Fruit fly (Drosophila melanogaster): ENCODE results near the gene Drsl6.

The Drsl6 gene

DNA sequence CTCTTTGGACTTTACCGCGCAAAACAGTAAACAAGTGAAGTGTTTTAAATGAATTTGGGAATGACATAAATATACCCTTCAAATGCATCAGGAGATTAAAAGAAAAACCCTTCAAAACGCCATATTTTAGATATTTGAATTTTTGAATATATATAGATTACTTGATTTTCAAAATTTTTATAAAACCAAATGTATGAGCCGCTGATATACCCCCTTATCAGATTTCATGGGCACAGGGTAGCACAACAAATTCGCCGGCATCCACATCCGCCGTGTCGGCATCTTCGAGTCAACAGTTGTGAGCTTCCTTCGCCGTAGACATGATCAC lies 41.7 kb upstream of the Drsl6 start, which contains the start of gene Ids (continued):
- peak; percentile 45 for TF ChIP-seq CG12942 (GFP tag; optimal IDR thresholded peaks at IDR 0.05)
- peak; percentile 41 for TF ChIP-seq HmgZ (tag; optimal IDR thresholded peaks at IDR 0.05)
- peak; percentile 64 for TF ChIP-seq CG7556 (GFP tag; optimal IDR thresholded peaks at IDR 0.05)
- peak; percentile 67; the same call in 1 of the 3 replicates for TF ChIP-seq CG34422 (GFP tag; IDR thresholded peaks at IDR 0.05)
- peak; percentile 86 for TF ChIP-seq vvl (GFP tag; IDR thresholded peaks at IDR 0.05)
- TF ChIP-seq CG6689 (GFP tag; IDR thresholded peaks at IDR 0.05) = peak; percentile 84
- no peak for TF ChIP-seq Six4 (GFP tag; optimal IDR thresholded peaks at IDR 0.05)
- peak; percentile 80 for TF ChIP-seq seq (GFP tag; IDR thresholded peaks at IDR 0.05)
- peak; percentile 23 for TF ChIP-seq slp2 (GFP tag; optimal IDR thresholded peaks at IDR 0.05)
- peak; percentile 68 for TF ChIP-seq CG8924 (tag; optimal IDR thresholded peaks at IDR 0.05)
- peak; percentile 47 for TF ChIP-seq CG1602 (GFP tag; optimal IDR thresholded peaks at IDR 0.05)
- peak; percentile 6 for TF ChIP-seq Max (GFP tag; optimal IDR thresholded peaks at IDR 0.05)
- no peak for TF ChIP-seq pan (optimal IDR thresholded peaks at IDR 0.05)
- TF ChIP-seq pan (GFP tag; optimal IDR thresholded peaks at IDR 0.05 in 1 of 2, IDR thresholded peaks at IDR 0.05 in 1 of 2) = peak in 1 of 2 experiments; percentile 82
- TF ChIP-seq CG11093 (GFP tag; IDR thresholded peaks at IDR 0.05) = peak; percentile 63
- TF ChIP-seq Ets65A (GFP tag) = peak; percentile 92
- TF ChIP-seq bowl (GFP tag; IDR thresholded peaks at IDR 0.05) = no peak
- peak; percentile 53; the same call in 1 of the 2 replicates for TF ChIP-seq wor (GFP tag; IDR thresholded peaks at IDR 0.05)
- TF ChIP-seq CG13894 (tag; optimal IDR thresholded peaks at IDR 0.05) = no peak
- peak; percentile 61; the same call in 1 of the 3 replicates for TF ChIP-seq gce (GFP tag; IDR thresholded peaks at IDR 0.05)
- TF ChIP-seq knrl (GFP tag; IDR thresholded peaks at IDR 0.05; ENCODE audit: partially characterized antibody) = no peak
- peak; percentile 23 for TF ChIP-seq trem (tag; optimal IDR thresholded peaks at IDR 0.05)
- peak; percentile 81; the same call in 2 of the 3 replicates for TF ChIP-seq tgo (GFP tag; IDR thresholded peaks at IDR 0.05)
- TF ChIP-seq Myb (GFP tag; optimal IDR thresholded peaks at IDR 0.05) = no peak
- TF ChIP-seq CG10959 (GFP tag; IDR thresholded peaks at IDR 0.05) = no peak
- TF ChIP-seq CG2889 (GFP tag; IDR thresholded peaks at IDR 0.05) = 0 out of 3 replicates have a peak, but pooled peaks have one; percentile 55
- TF ChIP-seq Sin3A (optimal IDR thresholded peaks at IDR 0.05) = no peak
- peak; percentile 64 for TF ChIP-seq CG43689 (GFP tag; IDR thresholded peaks at IDR 0.05)
- peak in 1 of 2 experiments; percentile 75 for TF ChIP-seq Hr51 (GFP tag; optimal IDR thresholded peaks at IDR 0.05)
- peak; percentile 89 for TF ChIP-seq D19B (GFP tag; optimal IDR thresholded peaks at IDR 0.05)
- TF ChIP-seq toy (GFP tag; IDR thresholded peaks at IDR 0.05) = no peak
- peak; percentile 50 for TF ChIP-seq gro (GFP tag; optimal IDR thresholded peaks at IDR 0.05)
- no peak for TF ChIP-seq Sry-δ (GFP tag; optimal IDR thresholded peaks at IDR 0.05)
- TF ChIP-seq zfh1 (GFP tag; IDR thresholded peaks at IDR 0.05) = peak; percentile 87
- peak; percentile 13 for TF ChIP-seq Ets97D (GFP tag; optimal IDR thresholded peaks at IDR 0.05)
- TF ChIP-seq Hey (tag; optimal IDR thresholded peaks at IDR 0.05) = no peak
- no peak for TF ChIP-seq CG12744 (GFP tag; optimal IDR thresholded peaks at IDR 0.05)
- TF ChIP-seq scrt (GFP tag; optimal IDR thresholded peaks at IDR 0.05) = peak; percentile 42
- no peak for TF ChIP-seq Poxn (GFP tag; IDR thresholded peaks at IDR 0.05)
- TF ChIP-seq CG10274 (GFP tag; optimal IDR thresholded peaks at IDR 0.05) = peak; percentile 13
- TF ChIP-seq CG1792 (GFP tag; optimal IDR thresholded peaks at IDR 0.05) = no peak
- no peak for TF ChIP-seq CG15011 (GFP tag; optimal IDR thresholded peaks at IDR 0.05)
- no peak for TF ChIP-seq CG30020 (tag; optimal IDR thresholded peaks at IDR 0.05)
- peak; percentile 78 for TF ChIP-seq lmd (GFP tag; IDR thresholded peaks at IDR 0.05)
- TF ChIP-seq nerfin-2 (GFP tag; IDR thresholded peaks at IDR 0.05; ENCODE audit: partially characterized antibody) = no peak
- TF ChIP-seq CG13424 (tag; optimal IDR thresholded peaks at IDR 0.05) = peak; percentile 58
- peak; percentile 26; the same call in 1 of the 2 replicates for TF ChIP-seq MBD-R2 (GFP tag; IDR thresholded peaks at IDR 0.05)
- peak; percentile 65 for TF ChIP-seq CG7372 (GFP tag; IDR thresholded peaks at IDR 0.05)
- TF ChIP-seq dan (GFP tag; IDR thresholded peaks at IDR 0.05) = no peak
- peak; percentile 40; the same call in 1 of the 3 replicates for TF ChIP-seq CG7357 (GFP tag; IDR thresholded peaks at IDR 0.05)
- TF ChIP-seq Dad (GFP tag; optimal IDR thresholded peaks at IDR 0.05) = peak; percentile 35
- TF ChIP-seq Nf-YB (GFP tag; optimal IDR thresholded peaks at IDR 0.05) = peak; percentile 25
- TF ChIP-seq phol (tag; optimal IDR thresholded peaks at IDR 0.05) = peak; percentile 65

All from whole organism, embryonic.